Fruit fly (Drosophila melanogaster): ENCODE results near the gene CG17560.
A peak's percentile ranks its signal among the peaks of the same experiment; 100 is the strongest.

The CG17560 gene

DNA sequence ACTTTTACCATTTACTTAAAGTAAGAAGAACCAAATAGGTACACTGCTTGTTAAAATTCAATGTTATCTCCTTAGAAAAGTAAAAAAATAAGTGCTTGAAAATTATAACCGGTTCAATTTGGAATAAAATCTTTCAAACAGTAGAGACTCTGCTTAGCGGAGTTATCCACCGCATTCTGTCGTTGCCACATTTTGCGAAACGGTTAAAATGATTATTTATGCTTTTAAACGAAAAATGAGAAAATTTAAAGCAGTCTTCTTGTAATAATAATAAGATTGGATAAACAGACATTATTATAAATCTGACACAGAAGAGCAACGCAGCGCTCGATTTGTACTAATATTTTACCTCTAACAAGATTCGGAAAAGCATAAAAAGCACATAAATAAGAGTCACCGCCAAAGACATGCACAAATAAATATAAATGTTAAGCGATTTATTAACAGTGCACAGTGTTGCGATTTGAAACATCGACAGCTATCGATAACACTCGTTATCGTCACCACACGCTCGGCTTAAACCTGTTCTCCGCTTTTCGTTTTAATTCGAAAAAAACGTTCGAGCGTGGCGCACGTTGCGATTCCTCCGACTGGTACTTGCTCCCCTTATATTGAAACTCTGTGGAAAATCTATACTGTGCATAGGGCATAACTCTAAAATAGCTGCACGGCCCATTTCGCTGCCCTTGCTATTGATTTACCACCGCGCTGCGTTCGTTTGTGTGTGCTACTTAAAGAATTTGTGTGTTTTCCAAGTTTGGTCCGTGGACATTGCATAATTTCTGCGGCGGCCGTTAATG lies 7.2 kb downstream of the CG17560 start, which contains the start of gene Fas1 (continued):
- TF ChIP-seq nom (GFP tag; optimal IDR thresholded peaks at IDR 0.05) (peak; percentile 20), CG8290 (GFP tag; optimal IDR thresholded peaks at IDR 0.05) (no peak), CG8290 (tag; optimal IDR thresholded peaks at IDR 0.05) (peak in 1 of 2 experiments; percentile 15), psq (GFP tag; optimal IDR thresholded peaks at IDR 0.05) (no peak), chn (GFP tag; optimal IDR thresholded peaks at IDR 0.05) (no peak), CG6654 (GFP tag; optimal IDR thresholded peaks at IDR 0.05) (no peak), CG7786 (GFP tag; optimal IDR thresholded peaks at IDR 0.05) (no peak), CG2875 (GFP tag; optimal IDR thresholded peaks at IDR 0.05) (no peak), phol (tag; optimal IDR thresholded peaks at IDR 0.05) (peak; percentile 12), CG7987 (GFP tag; optimal IDR thresholded peaks at IDR 0.05) (peak; percentile 23), YL-1 (GFP tag; optimal IDR thresholded peaks at IDR 0.05) (peak; percentile 72), CG13287 (GFP tag; IDR thresholded peaks at IDR 0.05; ENCODE audit: partially characterized antibody) (peak; percentile 71), CG14860 (GFP tag; IDR thresholded peaks at IDR 0.05; ENCODE audit: partially characterized antibody) (peak; percentile 44; the same call in 1 of the 3 replicates), Dll (GFP tag; IDR thresholded peaks at IDR 0.05; ENCODE audit: partially characterized antibody) (peak; percentile 69), Sry-β (GFP tag; optimal IDR thresholded peaks at IDR 0.05) (peak; percentile 69), Rfx (GFP tag; IDR thresholded peaks at IDR 0.05) (peak; percentile 52; the same call in 1 of the 2 replicates), fd64A (GFP tag; optimal IDR thresholded peaks at IDR 0.05) (no peak), onecut (GFP tag; IDR thresholded peaks at IDR 0.05) (peak; percentile 88), vvl (GFP tag; IDR thresholded peaks at IDR 0.05) (peak; percentile 61), Sox100B (GFP tag; optimal IDR thresholded peaks at IDR 0.05) (no peak), hkb (optimal IDR thresholded peaks at IDR 0.05) (no peak), hkb (GFP tag; IDR thresholded peaks at IDR 0.05) (peak; percentile 20; the same call in 1 of the 2 replicates), nerfin-2 (GFP tag; IDR thresholded peaks at IDR 0.05; ENCODE audit: partially characterized antibody) (0 out of 2 replicates have a peak, but pooled peaks have one; percentile 25), Nf-YA (GFP tag; IDR thresholded peaks at IDR 0.05) (0 out of 2 replicates have a peak, but pooled peaks have one; percentile 16), Adf1 (GFP tag; IDR thresholded peaks at IDR 0.05) (0 out of 2 replicates have a peak, but pooled peaks have one; percentile 11), tna (GFP tag; IDR thresholded peaks at IDR 0.05; ENCODE audit: partially characterized antibody) (0 out of 2 replicates have a peak, but pooled peaks have one; percentile 20), Mes4 (GFP tag; optimal IDR thresholded peaks at IDR 0.05) (no peak), CG17612 (GFP tag; IDR thresholded peaks at IDR 0.05) (no peak), HLHmδ (GFP tag; optimal IDR thresholded peaks at IDR 0.05) (peak; percentile 76), Bteb2 (GFP tag; optimal IDR thresholded peaks at IDR 0.05) (no peak), CG30020 (tag; optimal IDR thresholded peaks at IDR 0.05) (peak; percentile 6), gfzf (GFP tag; optimal IDR thresholded peaks at IDR 0.05) (peak; percentile 40), CG14710 (tag; optimal IDR thresholded peaks at IDR 0.05) (peak; percentile 70), knrl (GFP tag; IDR thresholded peaks at IDR 0.05; ENCODE audit: partially characterized antibody) (peak; percentile 52; the same call in 1 of the 3 replicates), stwl (tag; optimal IDR thresholded peaks at IDR 0.05) (peak; percentile 89), sob (GFP tag; IDR thresholded peaks at IDR 0.05) (no peak), CG16813 (GFP tag; IDR thresholded peaks at IDR 0.05; ENCODE audit: partially characterized antibody) (peak; percentile 70; the same call in 2 of the 3 replicates), CG16863 (GFP tag; optimal IDR thresholded peaks at IDR 0.05) (no peak), CG31441 (GFP tag; IDR thresholded peaks at IDR 0.05) (no peak), hbn (GFP tag; IDR thresholded peaks at IDR 0.05; ENCODE audit: partially characterized antibody) (peak; percentile 40; the same call in 1 of the 2 replicates), bbx (GFP tag; IDR thresholded peaks at IDR 0.05; ENCODE audit: partially characterized antibody) (peak; percentile 79), CG17186 (GFP tag; optimal IDR thresholded peaks at IDR 0.05) (peak; percentile 53), CG1603 (tag; optimal IDR thresholded peaks at IDR 0.05) (peak; percentile 5), sens (GFP tag) (peak; percentile 27), CG10543 (GFP tag; optimal IDR thresholded peaks at IDR 0.05) (peak; percentile 26), CG11695 (GFP tag; IDR thresholded peaks at IDR 0.05) (no peak), seq (GFP tag; IDR thresholded peaks at IDR 0.05) (no peak), MBD-R2 (GFP tag; IDR thresholded peaks at IDR 0.05) (peak; percentile 41)
